Worm (Caenorhabditis elegans): ENCODE results near the gene inpp-1.
A peak's percentile ranks its signal among the peaks of the same experiment; 100 is the strongest.

Gene inpp-1

ce11 chrIV:10773811-10774210 is at the start of gene inpp-1:
inpp-1 (minus strand) TSS chrIV:10773911.
- TF ChIP-seq zip-8 (tag; optimal IDR thresholded peaks at IDR 0.05) (no peak), ham-2 (GFP tag; optimal IDR thresholded peaks at IDR 0.05) (no peak), elt-3 (tag; optimal IDR thresholded peaks at IDR 0.05) (no peak), sem-2 (GFP tag; optimal IDR thresholded peaks at IDR 0.05) (no peak)

DNA sequence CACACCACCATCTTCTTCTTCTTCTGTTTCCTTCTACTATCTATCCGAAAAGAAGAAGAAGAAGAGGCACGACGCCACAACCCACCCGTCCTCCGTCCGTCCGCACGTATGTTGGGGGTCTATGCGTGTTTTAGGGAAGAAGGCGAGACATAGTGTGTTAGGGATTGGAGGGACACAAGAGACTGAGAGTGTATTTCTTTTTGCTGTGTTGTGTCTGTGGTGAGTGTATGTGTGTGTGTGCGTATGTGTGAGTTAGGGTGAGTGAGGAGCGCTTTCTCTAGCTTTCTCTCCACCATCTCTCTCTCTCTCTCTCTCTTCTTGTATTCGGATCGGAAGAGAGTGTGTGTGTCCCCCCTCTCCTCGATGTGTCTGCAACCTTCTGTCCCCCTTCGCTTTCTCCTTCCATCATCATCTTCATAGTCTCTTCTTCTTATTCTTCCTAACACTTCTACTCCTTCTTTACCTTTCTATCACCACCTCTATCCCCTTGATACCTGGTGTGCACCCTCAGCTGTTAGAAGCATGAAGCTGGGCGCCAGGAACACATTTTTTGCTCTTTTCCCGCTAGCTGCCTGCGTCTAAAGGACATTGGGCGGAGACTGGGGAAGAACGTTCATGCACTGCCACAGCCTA is 48.1 kb upstream of the inpp-1 start:
- peak; percentile 80 for TF ChIP-seq nhr-237 (tag; optimal IDR thresholded peaks at IDR 0.05)
- peak; percentile 71 for TF ChIP-seq lsy-2 (tag; optimal IDR thresholded peaks at IDR 0.05)
- no peak for TF ChIP-seq snpc-4 (tag; optimal IDR thresholded peaks at IDR 0.05)
- TF ChIP-seq elt-1 (tag; optimal IDR thresholded peaks at IDR 0.05; ENCODE audit: borderline replicate concordance, insufficient read depth): peak; percentile 61
- TF ChIP-seq unc-39 (tag; optimal IDR thresholded peaks at IDR 0.05): peak; percentile 73
- TF ChIP-seq ces-1 (GFP tag; optimal IDR thresholded peaks at IDR 0.05): peak; percentile 76
- TF ChIP-seq nhr-76 (tag; optimal IDR thresholded peaks at IDR 0.05): no peak
- TF ChIP-seq unc-120 (tag; optimal IDR thresholded peaks at IDR 0.05; ENCODE audit: poor library complexity, severe bottlenecking): peak; percentile 90
- peak; percentile 3 for TF ChIP-seq tbx-8 (GFP tag; optimal IDR thresholded peaks at IDR 0.05)
- TF ChIP-seq pha-4 (tag; optimal IDR thresholded peaks at IDR 0.05): peak; percentile 90
- TF ChIP-seq unc-62 (GFP tag; optimal IDR thresholded peaks at IDR 0.05): peak; percentile 88
- TF ChIP-seq elt-3 (tag; optimal IDR thresholded peaks at IDR 0.05): peak; percentile 7
- no peak for TF ChIP-seq lin-13 (tag; optimal IDR thresholded peaks at IDR 0.05)
- TF ChIP-seq drap-1 (GFP tag; optimal IDR thresholded peaks at IDR 0.05): peak; percentile 48
- peak; percentile 72 for TF ChIP-seq M03D4.4 (tag; optimal IDR thresholded peaks at IDR 0.05)
- TF ChIP-seq sptf-1 (tag; optimal IDR thresholded peaks at IDR 0.05): peak; percentile 77
- TF ChIP-seq ham-2 (GFP tag; optimal IDR thresholded peaks at IDR 0.05): peak; percentile 92
- TF ChIP-seq bed-3 (GFP tag; optimal IDR thresholded peaks at IDR 0.05): no peak
- TF ChIP-seq ztf-11 (tag; optimal IDR thresholded peaks at IDR 0.05): peak; percentile 84
- no peak for TF ChIP-seq flh-1 (GFP tag; optimal IDR thresholded peaks at IDR 0.05)
- TF ChIP-seq lin-32 (GFP tag; optimal IDR thresholded peaks at IDR 0.05): no peak
- TF ChIP-seq blmp-1 (tag; optimal IDR thresholded peaks at IDR 0.05): peak; percentile 77
- TF ChIP-seq cnd-1 (tag; optimal IDR thresholded peaks at IDR 0.05): peak; percentile 42
- peak; percentile 63 for TF ChIP-seq hlh-1 (tag; optimal IDR thresholded peaks at IDR 0.05)
- no peak for TF ChIP-seq sem-2 (GFP tag; optimal IDR thresholded peaks at IDR 0.05)
- TF ChIP-seq ceh-83 (GFP tag; optimal IDR thresholded peaks at IDR 0.05): peak; percentile 57
- TF ChIP-seq ceh-39 (tag; optimal IDR thresholded peaks at IDR 0.05): no peak
- no peak for TF ChIP-seq zip-8 (tag; optimal IDR thresholded peaks at IDR 0.05)
- TF ChIP-seq nhr-28 (tag; optimal IDR thresholded peaks at IDR 0.05): no peak
- TF ChIP-seq mep-1 (tag; optimal IDR thresholded peaks at IDR 0.05): peak; percentile 81
- no peak for TF ChIP-seq nhr-12 (tag; optimal IDR thresholded peaks at IDR 0.05)
- TF ChIP-seq nhr-2 (tag; optimal IDR thresholded peaks at IDR 0.05): peak; percentile 63
- no peak for TF ChIP-seq mab-5 (tag; optimal IDR thresholded peaks at IDR 0.05)
- TF ChIP-seq mls-2 (tag; optimal IDR thresholded peaks at IDR 0.05): peak; percentile 61
- TF ChIP-seq ceh-43 (GFP tag; optimal IDR thresholded peaks at IDR 0.05): no peak

DNA sequence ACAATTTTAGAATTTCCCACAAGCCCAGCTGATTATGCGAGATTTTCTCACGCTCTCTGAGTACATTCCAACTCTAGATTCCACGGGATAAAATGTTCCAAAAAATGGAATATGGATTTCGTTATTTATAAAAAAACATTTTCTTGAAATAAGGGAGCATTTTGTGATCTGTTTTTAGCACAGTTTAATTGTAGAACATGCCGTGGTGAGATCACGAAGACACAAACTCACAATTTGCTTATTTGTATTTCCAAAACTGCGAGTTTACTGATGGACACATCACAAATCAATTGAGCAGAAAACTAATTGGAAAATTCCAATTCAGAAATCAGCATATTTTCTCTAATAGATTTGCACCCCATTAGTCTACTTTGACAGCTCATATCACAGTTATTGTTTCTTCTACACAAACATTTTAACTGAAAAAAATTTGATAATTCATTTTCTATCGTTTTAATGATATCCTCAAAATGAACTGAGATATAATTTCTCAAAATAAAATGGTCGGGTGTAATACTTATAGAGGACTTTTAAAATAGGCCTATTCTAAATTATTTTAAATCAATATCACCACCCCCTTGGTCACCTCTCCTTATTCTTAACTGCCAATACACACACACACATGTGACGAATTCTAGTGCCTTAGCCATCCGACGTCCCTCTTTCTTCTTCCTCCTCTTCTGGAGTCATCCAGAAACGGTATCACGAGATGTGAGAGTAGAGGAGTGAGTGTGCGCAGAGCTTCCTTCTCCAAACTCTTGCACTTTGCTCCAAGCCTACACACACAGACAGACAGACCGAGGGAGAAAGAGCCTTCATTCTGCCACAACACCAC is 47.3 kb upstream of the inpp-1 start:
- TF ChIP-seq drap-1 (GFP tag; optimal IDR thresholded peaks at IDR 0.05) (no peak), ceh-43 (GFP tag; optimal IDR thresholded peaks at IDR 0.05) (no peak), nhr-76 (tag; optimal IDR thresholded peaks at IDR 0.05) (no peak)

All from whole organism, mixed stage, embryonic.